Worm (Caenorhabditis elegans): ENCODE data around the gene sdz-19.

- TF ChIP-seq ces-1 (GFP tag; optimal IDR thresholded peaks at IDR 0.05) = no peak
- TF ChIP-seq ceh-39 (tag; optimal IDR thresholded peaks at IDR 0.05) = no peak
- TF ChIP-seq nhr-237 (tag; optimal IDR thresholded peaks at IDR 0.05) = no peak
- TF ChIP-seq nhr-12 (tag; optimal IDR thresholded peaks at IDR 0.05) = no peak
Observed at ce11 chrX:12523071-12523483, 19.9 kb upstream of the sdz-19 start.
